Fruit fly (Drosophila melanogaster): ENCODE measurements around the gene Rala.
A peak's percentile ranks its signal among the peaks of the same experiment; 100 is the strongest.

Rala gene

dm6 chrX:3693989-3694769 is 25.3 kb downstream of the Rala start (continued):
- TF ChIP-seq Vsx1 (GFP tag; optimal IDR thresholded peaks at IDR 0.05) (peak; percentile 9), odd (GFP tag; optimal IDR thresholded peaks at IDR 0.05) (peak; percentile 47), gsb-n (tag; optimal IDR thresholded peaks at IDR 0.05) (peak; percentile 43), ato (GFP tag; IDR thresholded peaks at IDR 0.05; ENCODE audit: partially characterized antibody) (no peak), shn (GFP tag; optimal IDR thresholded peaks at IDR 0.05) (peak; percentile 57), CG2120 (GFP tag; optimal IDR thresholded peaks at IDR 0.05) (peak; percentile 42), Bteb2 (GFP tag; optimal IDR thresholded peaks at IDR 0.05) (no peak), ind (GFP tag; optimal IDR thresholded peaks at IDR 0.05) (peak; percentile 58), CG3847 (GFP tag; IDR thresholded peaks at IDR 0.05) (no peak), CG6689 (GFP tag; IDR thresholded peaks at IDR 0.05) (peak; percentile 16; the same call in 1 of the 2 replicates), CG31441 (GFP tag; IDR thresholded peaks at IDR 0.05) (peak; percentile 73), CG33213 (GFP tag; optimal IDR thresholded peaks at IDR 0.05) (no peak), CG12942 (GFP tag; optimal IDR thresholded peaks at IDR 0.05) (peak; percentile 54), CG4282 (GFP tag; optimal IDR thresholded peaks at IDR 0.05) (no peak), insv (GFP tag; optimal IDR thresholded peaks at IDR 0.05) (no peak), CG11085 (GFP tag; IDR thresholded peaks at IDR 0.05) (no peak), CG10267 (tag; optimal IDR thresholded peaks at IDR 0.05) (peak; percentile 49), Hmr (GFP tag; optimal IDR thresholded peaks at IDR 0.05) (peak; percentile 35), lab (GFP tag; optimal IDR thresholded peaks at IDR 0.05) (peak; percentile 46), seq (GFP tag; IDR thresholded peaks at IDR 0.05) (0 out of 2 replicates have a peak, but pooled peaks have one; percentile 34), CG17385 (GFP tag; optimal IDR thresholded peaks at IDR 0.05) (peak; percentile 29), ssp (GFP tag; IDR thresholded peaks at IDR 0.05) (no peak), lmd (GFP tag; IDR thresholded peaks at IDR 0.05) (peak; percentile 25; the same call in 1 of the 2 replicates), CG11696 (GFP tag; IDR thresholded peaks at IDR 0.05) (peak; percentile 84), bab2 (GFP tag; optimal IDR thresholded peaks at IDR 0.05) (no peak), bcd (GFP tag; optimal IDR thresholded peaks at IDR 0.05) (peak; percentile 55), sc (optimal IDR thresholded peaks at IDR 0.05) (no peak), sc (GFP tag; optimal IDR thresholded peaks at IDR 0.05) (peak; percentile 66), Fer1 (GFP tag; optimal IDR thresholded peaks at IDR 0.05) (peak; percentile 23), Sry-δ (GFP tag; optimal IDR thresholded peaks at IDR 0.05) (peak; percentile 12), Ets65A (GFP tag) (peak; percentile 89), MESR4 (GFP tag; optimal IDR thresholded peaks at IDR 0.05) (no peak), CG13624 (GFP tag; optimal IDR thresholded peaks at IDR 0.05) (peak; percentile 23), ken (GFP tag; IDR thresholded peaks at IDR 0.05) (0 out of 3 replicates have a peak, but pooled peaks have one; percentile 53), Ada2b (GFP tag; IDR thresholded peaks at IDR 0.05) (peak; percentile 4; the same call in 1 of the 2 replicates), Atf6 (GFP tag; IDR thresholded peaks at IDR 0.05) (no peak), CG16779 (GFP tag; IDR thresholded peaks at IDR 0.05) (no peak), CG7357 (GFP tag; IDR thresholded peaks at IDR 0.05) (no peak), zen2 (GFP tag; IDR thresholded peaks at IDR 0.05; ENCODE audit: partially characterized antibody) (no peak), Doc2 (GFP tag; IDR thresholded peaks at IDR 0.05) (no peak), en (GFP tag; optimal IDR thresholded peaks at IDR 0.05) (no peak), phol (tag; optimal IDR thresholded peaks at IDR 0.05) (peak; percentile 75), ewg (GFP tag; optimal IDR thresholded peaks at IDR 0.05) (peak; percentile 32), D19A (tag; optimal IDR thresholded peaks at IDR 0.05) (peak; percentile 69), salm (tag; optimal IDR thresholded peaks at IDR 0.05) (peak; percentile 26), croc (GFP tag; conservative IDR thresholded peaks at IDR 0.05) (no peak; the same call in 1 of the 3 replicates), inv (GFP tag; IDR thresholded peaks at IDR 0.05; ENCODE audit: partially characterized antibody) (no peak), Dad (GFP tag; optimal IDR thresholded peaks at IDR 0.05) (peak; percentile 6), Fer3 (tag; optimal IDR thresholded peaks at IDR 0.05) (no peak), Oaz (GFP tag; IDR thresholded peaks at IDR 0.05) (peak; percentile 36; the same call in 1 of the 2 replicates)
